Worm (Caenorhabditis elegans) whole organism, L4/young adult: Measurements from ENCODE around the gene her-1.

Experiments used
- W03F9.2 ChIP-seq: fragments of 150-350 bp; optimal IDR thresholded peaks from 2 replicates; lab custom pipeline; 2014; ENCODE audit warnings: missing biosample characterization, missing genetic modification characterization
- dao-5 ChIP-seq: sonication (generic microtip); optimal IDR thresholded peaks from 2 replicates; lab custom pipeline; 2016; ENCODE audit warnings: missing genotype, missing genetic modification characterization, moderate library complexity, missing compliant biosample characterization
- him-1 ChIP-seq: sonication (generic microtip); optimal IDR thresholded peaks from 2 replicates; lab custom pipeline; 2016; ENCODE audit warnings: missing genotype, missing genetic modification reagents, missing genetic modification characterization, missing compliant biosample characterization

The her-1 gene

ce11 chrV:9714909-9715308, 18.1 kb downstream of the her-1 start, which contains the start of gene F40F9.3:
TSS of gene F40F9.3 (plus strand) at chrV:9715209.
- TF ChIP-seq W03F9.2 (no peak), him-1 (tag; lab: Kevin White, UChicago) (no peak), dao-5 (tag; lab: Kevin White, UChicago) (no peak)

- TF ChIP-seq W03F9.2 = no peak
- TF ChIP-seq him-1 (tag; lab: Kevin White, UChicago) = no peak
- TF ChIP-seq dao-5 (tag; lab: Kevin White, UChicago) = no peak
Measured at ce11 chrV:9716397-9716796, 19.6 kb downstream of the her-1 start, which contains the start of gene str-188. TSS of gene str-188 (plus strand) at chrV:9716697.

ce11 chrV:9724021-9724671, 27.3 kb downstream of the her-1 start, which contains the start of gene slcr-46.3:
TSS of gene slcr-46.3 (minus strand) at chrV:9724106.
- TF ChIP-seq him-1 (tag; lab: Kevin White, UChicago) = no peak
- no peak for TF ChIP-seq dao-5 (tag; lab: Kevin White, UChicago)
- no peak for TF ChIP-seq W03F9.2

- TF ChIP-seq him-1 (tag; lab: Kevin White, UChicago) = no peak
- TF ChIP-seq dao-5 (tag; lab: Kevin White, UChicago) = no peak
- TF ChIP-seq W03F9.2 = no peak
Measured at ce11 chrV:9725719-9726118, 28.9 kb downstream of the her-1 start.

- TF ChIP-seq dao-5 (tag; lab: Kevin White, UChicago) = no peak
- peak; percentile 28 for TF ChIP-seq W03F9.2
Measured at ce11 chrV:9729462-9730162, 32.8 kb downstream of the her-1 start, which contains the start of the genes aagr-3 and drap-1. TSS of gene aagr-3 (minus strand) at chrV:9729512. TSS of gene drap-1 (plus strand) at chrV:9730106.

- peak; percentile 39 for TF ChIP-seq dao-5 (tag; lab: Kevin White, UChicago)
- peak; percentile 96 for TF ChIP-seq him-1 (tag; lab: Kevin White, UChicago)
- peak; percentile 38 for TF ChIP-seq W03F9.2
Measured at ce11 chrV:9730743-9731706, 34.2 kb downstream of the her-1 start.

- TF ChIP-seq dao-5 (tag; lab: Kevin White, UChicago) = no peak
- TF ChIP-seq W03F9.2 = no peak
- no peak for TF ChIP-seq him-1 (tag; lab: Kevin White, UChicago)
Measured at ce11 chrV:9731852-9732251, 35.0 kb downstream of the her-1 start.

ce11 chrV:9733920-9734454, 37.2 kb downstream of the her-1 start, which contains the start of gene cal-7:
TSS of gene cal-7 (plus strand) at chrV:9734103.
- TF ChIP-seq W03F9.2 = no peak
- no peak for TF ChIP-seq him-1 (tag; lab: Kevin White, UChicago)
- no peak for TF ChIP-seq dao-5 (tag; lab: Kevin White, UChicago)

- TF ChIP-seq dao-5 (tag; lab: Kevin White, UChicago) (no peak), him-1 (tag; lab: Kevin White, UChicago) (no peak), W03F9.2 (no peak)
Measured at ce11 chrV:9737287-9737686, 40.5 kb downstream of the her-1 start, which contains the start of gene aqp-4. TSS of gene aqp-4 (plus strand) at chrV:9737556.

ce11 chrV:9738077-9738705, 41.4 kb downstream of the her-1 start:
- TF ChIP-seq dao-5 (tag; lab: Kevin White, UChicago) (no peak), him-1 (tag; lab: Kevin White, UChicago) (no peak), W03F9.2 (no peak)

ce11 chrV:9739402-9739801, 42.6 kb downstream of the her-1 start, which contains the start of gene marc-1:
TSS of gene marc-1 (plus strand) at chrV:9739702.
- no peak for TF ChIP-seq dao-5 (tag; lab: Kevin White, UChicago)

- TF ChIP-seq him-1 (tag; lab: Kevin White, UChicago) (no peak), W03F9.2 (no peak), dao-5 (tag; lab: Kevin White, UChicago) (no peak)
Measured at ce11 chrV:9740858-9741257, 44.0 kb downstream of the her-1 start, which contains the start of gene sta-2. TSS of gene sta-2 (plus strand) at chrV:9741206.
